Worm (Caenorhabditis elegans) whole organism, young adult: ENCODE data around the gene srd-27.

Experiments used
- F23B12.7 ChIP-seq: sonication (generic microtip); optimal IDR thresholded peaks from 2 replicates; lab custom pipeline; 2017; ENCODE audit warnings: missing genetic modification characterization, mild to moderate bottlenecking, missing compliant biosample characterization, antibody characterized with exemption, moderate library complexity; ENCODE audit not compliant: insufficient read depth
- Y53G8AR.9 ChIP-seq: fragments of 200-800 bp; sonication (Bioruptor generic); conservative IDR thresholded peaks from 2 replicates; pipeline ENCODE4 v1.3.6; 2022; ENCODE audit warnings: missing genetic modification reagents, missing genetic modification characterization, missing compliant biosample characterization
- hlh-26 ChIP-seq: fragments of 200-800 bp; sonication (Bioruptor generic); conservative IDR thresholded peaks from 2 replicates; pipeline ENCODE4 v1.3.6; 2022; ENCODE audit warnings: missing genetic modification reagents, missing genetic modification characterization, missing compliant biosample characterization
- lin-54 ChIP-seq: fragments of 200-800 bp; sonication (Bioruptor generic); optimal IDR thresholded peaks from 2 replicates; lab custom pipeline; 2018; ENCODE audit warnings: mild to moderate bottlenecking, missing genetic modification characterization, missing compliant biosample characterization
- rpc-1 ChIP-seq, 2 experiments: fragments of 150-350 bp in 1 of 2; sonication (generic microtip) in 1 of 2; optimal IDR thresholded peaks; 2 replicates each; lab custom pipeline; 2014 to 2018; ENCODE audit warnings: missing biosample characterization in 1 of 2, missing genetic modification characterization in 1 of 2, missing genetic modification reagents in 1 of 2, missing genotype in 1 of 2

- no peak for TF ChIP-seq F23B12.7 (tag; lab: Kevin White, UChicago)
- no peak for TF ChIP-seq rpc-1 (optimal IDR thresholded peaks at IDR 0.05; lab: Kevin White, UChicago)
- TF ChIP-seq rpc-1 (tag; optimal IDR thresholded peaks at IDR 0.05; lab: Kevin White, UChicago), result no peak
- TF ChIP-seq hlh-26, result no peak
- TF ChIP-seq lin-54 (GFP tag; lab: Kevin White, UChicago), result no peak
- no peak for TF ChIP-seq Y53G8AR.9 (GFP tag; lab: Robert Waterston, UW)
Measured at ce11 chrV:15809543-15809942, 6.4 kb downstream of the srd-27 start, which contains the start of gene srsx-36.
